Fruit fly (Drosophila melanogaster) whole organism, embryonic: ENCODE data around the gene CG32944.

Experiments
- Atf3 ChIP-seq: fragments of 200-800 bp; sonication (Bioruptor generic); optimal IDR thresholded peaks from 3 replicates; lab custom pipeline; 2016; ENCODE audit warnings: missing biosample characterization, missing genetic modification characterization
- CG11456 ChIP-seq: fragments of 200-800 bp; sonication (Bioruptor generic); IDR thresholded peaks from 3 replicates; pipeline ENCODE4 v1.3.6; 2022; ENCODE audit warnings: missing biosample characterization, missing genetic modification characterization
- CG12155 ChIP-seq: fragments of 200-800 bp; sonication (Bioruptor generic); optimal IDR thresholded peaks from 3 replicates; lab custom pipeline; 2016; ENCODE audit warnings: missing biosample characterization, missing genetic modification characterization
- CG13287 ChIP-seq: fragments of 200-800 bp; sonication (Bioruptor generic); IDR thresholded peaks from 2 replicates; pipeline ENCODE4 v1.3.6; 2022; ENCODE audit warnings: missing biosample characterization, missing genetic modification characterization; ENCODE audit not compliant: partially characterized antibody
- CG13894 ChIP-seq: fragments of 200-800 bp; sonication (Bioruptor generic); optimal IDR thresholded peaks from 3 replicates; lab custom pipeline; 2018; ENCODE audit warnings: missing biosample characterization, mild to moderate bottlenecking, missing genetic modification characterization, moderate library complexity
- CG14860 ChIP-seq: fragments of 200-800 bp; sonication (Bioruptor generic); IDR thresholded peaks from 3 replicates; pipeline ENCODE4 v1.3.6; 2022; ENCODE audit warnings: missing biosample characterization, missing genetic modification characterization; ENCODE audit not compliant: partially characterized antibody
- CG1603 ChIP-seq: fragments of 200-800 bp; sonication (Bioruptor generic); optimal IDR thresholded peaks from 2 replicates; lab custom pipeline; 2019; ENCODE audit warnings: missing biosample characterization, mild to moderate bottlenecking, missing genetic modification characterization, moderate library complexity
- CG17186 ChIP-seq: fragments of 200-800 bp; sonication (Bioruptor generic); optimal IDR thresholded peaks from 3 replicates; lab custom pipeline; 2017; ENCODE audit warnings: missing biosample characterization, missing genetic modification reagents, missing genetic modification characterization
- CG2199 ChIP-seq: fragments of 200-800 bp; sonication (Bioruptor generic); IDR thresholded peaks from 3 replicates; pipeline ENCODE4 v1.3.6; 2022; ENCODE audit warnings: missing biosample characterization, missing genetic modification characterization
- CG3065 ChIP-seq: fragments of 200-800 bp; sonication (Bioruptor generic); optimal IDR thresholded peaks from 2 replicates; lab custom pipeline; 2016; ENCODE audit warnings: missing biosample characterization, missing genetic modification characterization
- CG31365 ChIP-seq: fragments of 200-800 bp; sonication (Bioruptor generic); optimal IDR thresholded peaks from 2 replicates; lab custom pipeline; 2018; ENCODE audit warnings: missing biosample characterization, mild to moderate bottlenecking, missing genetic modification characterization
- CG3995 ChIP-seq: fragments of 200-800 bp; sonication (Bioruptor generic); optimal IDR thresholded peaks from 3 replicates; lab custom pipeline; 2016; ENCODE audit warnings: missing biosample characterization, missing genetic modification characterization
- CG4328 ChIP-seq: fragments of 200-800 bp; sonication (Bioruptor generic); optimal IDR thresholded peaks from 3 replicates; lab custom pipeline; 2017; ENCODE audit warnings: missing biosample characterization, missing genetic modification reagents, missing genetic modification characterization
- CG6272 ChIP-seq: fragments of 200-800 bp; sonication (Bioruptor generic); IDR thresholded peaks from 2 replicates; pipeline ENCODE4 v1.3.6; 2022; ENCODE audit warnings: missing biosample characterization, missing genetic modification characterization
- CG7357 ChIP-seq: fragments of 200-800 bp; sonication (Bioruptor generic); IDR thresholded peaks from 3 replicates; pipeline ENCODE4 v1.3.6; 2022; ENCODE audit warnings: missing biosample characterization, missing genetic modification characterization
- CG7839 ChIP-seq: fragments of 200-800 bp; sonication (Bioruptor generic); optimal IDR thresholded peaks from 3 replicates; lab custom pipeline; 2018; ENCODE audit warnings: missing biosample characterization, mild to moderate bottlenecking, missing genetic modification characterization, moderate library complexity
- D ChIP-seq, 2 experiments: fragments of 200-800 bp in 1 of 2; fragments of >200 bp in 1 of 2; sonication (Bioruptor generic) in 1 of 2; optimal IDR thresholded peaks; 2 replicates in 1 of 2; 3 replicates in 1 of 2; lab custom pipeline; 2017; ENCODE audit warnings: mild to moderate bottlenecking in 1 of 2, missing biosample characterization in 1 of 2, missing genetic modification characterization in 1 of 2, missing genetic modification reagents in 1 of 2
- Doc2 ChIP-seq: fragments of 200-800 bp; sonication (Bioruptor generic); IDR thresholded peaks from 2 replicates; pipeline ENCODE4 v1.3.6; 2022; ENCODE audit warnings: missing biosample characterization, missing genetic modification characterization
- Eip74EF ChIP-seq, 2 experiments: fragments of 200-800 bp in 1 of 2; fragments of >200 bp in 1 of 2; sonication (Bioruptor generic) in 1 of 2; optimal IDR thresholded peaks; 2 replicates each; lab custom pipeline; 2017 to 2019; ENCODE audit warnings: missing biosample characterization in 2 of 2, missing genetic modification characterization in 2 of 2, mild to moderate bottlenecking in 1 of 2, moderate library complexity in 1 of 2
- Ets97D ChIP-seq: fragments of 200-800 bp; sonication (Bioruptor generic); optimal IDR thresholded peaks from 3 replicates; lab custom pipeline; 2016; ENCODE audit warnings: missing biosample characterization, missing genetic modification characterization
- Gsc ChIP-seq: fragments of 200-800 bp; sonication (Bioruptor generic); IDR thresholded peaks from 2 replicates; pipeline ENCODE4 v1.3.6; 2022; ENCODE audit warnings: missing biosample characterization, missing genetic modification characterization
- Gug ChIP-seq: fragments of 200-800 bp; sonication (Bioruptor generic); IDR thresholded peaks from 4 replicates; pipeline ENCODE4 v1.3.6; 2022; ENCODE audit warnings: missing biosample characterization, missing genetic modification characterization
- Hand ChIP-seq: fragments of 200-800 bp; sonication (Bioruptor generic); optimal IDR thresholded peaks from 2 replicates; lab custom pipeline; 2017; ENCODE audit warnings: mild to moderate bottlenecking, missing biosample characterization, missing genetic modification reagents, missing genetic modification characterization
- Hr3 ChIP-seq: fragments of 200-800 bp; sonication (Bioruptor generic); optimal IDR thresholded peaks from 3 replicates; lab custom pipeline; 2016; ENCODE audit warnings: missing biosample characterization, missing genetic modification characterization
- MTF-1 ChIP-seq: fragments of 200-800 bp; sonication (Bioruptor generic); optimal IDR thresholded peaks from 2 replicates; lab custom pipeline; 2018; ENCODE audit warnings: missing biosample characterization, mild to moderate bottlenecking, missing genetic modification characterization, borderline replicate concordance
- Mad ChIP-seq: fragments of 200-800 bp; sonication (Bioruptor generic); optimal IDR thresholded peaks from 2 replicates; lab custom pipeline; 2016; ENCODE audit warnings: missing biosample characterization, missing genetic modification characterization
- Neu2 ChIP-seq: fragments of 200-800 bp; sonication (Bioruptor generic); optimal IDR thresholded peaks from 3 replicates; lab custom pipeline; 2016; ENCODE audit warnings: missing biosample characterization, missing genetic modification characterization, borderline replicate concordance
- Rfx ChIP-seq: fragments of 200-800 bp; sonication (Bioruptor generic); IDR thresholded peaks from 2 replicates; pipeline ENCODE4 v1.3.6; 2022; ENCODE audit warnings: missing biosample characterization, missing genetic modification characterization
- Scr ChIP-seq: fragments of 200-800 bp; sonication (Bioruptor generic); IDR thresholded peaks from 2 replicates; pipeline ENCODE4 v1.3.6; 2022; ENCODE audit warnings: missing biosample characterization, missing genetic modification characterization; ENCODE audit not compliant: partially characterized antibody
- amos ChIP-seq: fragments of 200-800 bp; sonication (Bioruptor generic); IDR thresholded peaks from 2 replicates; pipeline ENCODE4 v1.3.6; 2022; ENCODE audit warnings: missing biosample characterization, missing genetic modification characterization; ENCODE audit not compliant: partially characterized antibody
- aop ChIP-seq: fragments of 200-800 bp; sonication (Bioruptor generic); IDR thresholded peaks from 2 replicates; pipeline ENCODE4 v1.3.6; 2022; ENCODE audit warnings: missing biosample characterization, missing genetic modification characterization
- btn ChIP-seq: fragments of 200-800 bp; sonication (Bioruptor generic); optimal IDR thresholded peaks from 2 replicates; lab custom pipeline; 2016; ENCODE audit warnings: missing biosample characterization, missing genetic modification characterization
- dan ChIP-seq: fragments of 200-800 bp; sonication (Bioruptor generic); IDR thresholded peaks from 2 replicates; pipeline ENCODE4 v1.3.6; 2022; ENCODE audit warnings: missing biosample characterization, missing genetic modification characterization
- disco-r ChIP-seq: fragments of 200-800 bp; sonication (Bioruptor generic); optimal IDR thresholded peaks from 2 replicates; lab custom pipeline; 2016; ENCODE audit warnings: missing biosample characterization, missing genetic modification characterization
- dysf ChIP-seq: fragments of 200-800 bp; sonication (Bioruptor generic); IDR thresholded peaks from 3 replicates; pipeline ENCODE4 v1.3.6; 2022; ENCODE audit warnings: missing biosample characterization, missing genetic modification characterization
- emc ChIP-seq: fragments of 200-800 bp; sonication (Bioruptor generic); optimal IDR thresholded peaks from 2 replicates; lab custom pipeline; 2016; ENCODE audit warnings: missing biosample characterization, missing genetic modification characterization
- gfzf ChIP-seq: fragments of 200-800 bp; sonication (Bioruptor generic); optimal IDR thresholded peaks from 2 replicates; lab custom pipeline; 2016; ENCODE audit warnings: missing biosample characterization, mild to moderate bottlenecking, missing genetic modification characterization, moderate library complexity
- hbn ChIP-seq: fragments of 200-800 bp; sonication (Bioruptor generic); IDR thresholded peaks from 2 replicates; pipeline ENCODE4 v1.3.6; 2022; ENCODE audit warnings: missing biosample characterization, missing genetic modification characterization; ENCODE audit not compliant: partially characterized antibody
- hkb ChIP-seq, 2 experiments: fragments of 200-800 bp in 1 of 2; fragments of >200 bp in 1 of 2; sonication (Bioruptor generic) in 1 of 2; IDR thresholded peaks in 1 of 2; optimal IDR thresholded peaks in 1 of 2; 2 replicates each; pipeline versions ENCODE4 v1.3.6 to Lab custom; 2017 to 2022; ENCODE audit warnings: missing biosample characterization in 1 of 2, missing genetic modification characterization in 1 of 2
- jing ChIP-seq: fragments of 200-800 bp; sonication (Bioruptor generic); optimal IDR thresholded peaks from 2 replicates; lab custom pipeline; 2018; ENCODE audit warnings: missing biosample characterization, mild to moderate bottlenecking, missing genetic modification characterization
- kah ChIP-seq: fragments of 200-800 bp; sonication (Bioruptor generic); optimal IDR thresholded peaks from 2 replicates; lab custom pipeline; 2018; ENCODE audit warnings: missing biosample characterization, mild to moderate bottlenecking, missing genetic modification characterization
- nerfin-1 ChIP-seq: fragments of 200-800 bp; sonication (Bioruptor generic); optimal IDR thresholded peaks from 3 replicates; lab custom pipeline; 2019; ENCODE audit warnings: missing biosample characterization, mild to moderate bottlenecking, missing genetic modification characterization, moderate library complexity
- p53 ChIP-seq: fragments of 200-800 bp; sonication (Bioruptor generic); optimal IDR thresholded peaks from 2 replicates; lab custom pipeline; 2016; ENCODE audit warnings: missing biosample characterization, missing genetic modification characterization
- run ChIP-seq: fragments of 200-800 bp; sonication (Bioruptor generic); optimal IDR thresholded peaks from 3 replicates; lab custom pipeline; 2018; ENCODE audit warnings: missing biosample characterization, mild to moderate bottlenecking, missing genetic modification characterization
- schlank ChIP-seq: fragments of 200-800 bp; sonication (Bioruptor generic); optimal IDR thresholded peaks from 2 replicates; lab custom pipeline; 2018; ENCODE audit warnings: missing biosample characterization, mild to moderate bottlenecking, missing genetic modification characterization
- sim ChIP-seq: fragments of 200-800 bp; sonication (Bioruptor generic); IDR thresholded peaks from 2 replicates; pipeline ENCODE4 v1.3.6; 2022; ENCODE audit warnings: missing biosample characterization, missing genetic modification characterization
- ssp ChIP-seq: fragments of 200-800 bp; sonication (Bioruptor generic); IDR thresholded peaks from 2 replicates; pipeline ENCODE4 v1.3.6; 2022; ENCODE audit warnings: missing biosample characterization, missing genetic modification characterization
- zfh2 ChIP-seq: fragments of 200-800 bp; sonication (Bioruptor generic); optimal IDR thresholded peaks from 2 replicates; lab custom pipeline; 2016; ENCODE audit warnings: missing biosample characterization, missing genetic modification characterization

Gene CG32944

DNA sequence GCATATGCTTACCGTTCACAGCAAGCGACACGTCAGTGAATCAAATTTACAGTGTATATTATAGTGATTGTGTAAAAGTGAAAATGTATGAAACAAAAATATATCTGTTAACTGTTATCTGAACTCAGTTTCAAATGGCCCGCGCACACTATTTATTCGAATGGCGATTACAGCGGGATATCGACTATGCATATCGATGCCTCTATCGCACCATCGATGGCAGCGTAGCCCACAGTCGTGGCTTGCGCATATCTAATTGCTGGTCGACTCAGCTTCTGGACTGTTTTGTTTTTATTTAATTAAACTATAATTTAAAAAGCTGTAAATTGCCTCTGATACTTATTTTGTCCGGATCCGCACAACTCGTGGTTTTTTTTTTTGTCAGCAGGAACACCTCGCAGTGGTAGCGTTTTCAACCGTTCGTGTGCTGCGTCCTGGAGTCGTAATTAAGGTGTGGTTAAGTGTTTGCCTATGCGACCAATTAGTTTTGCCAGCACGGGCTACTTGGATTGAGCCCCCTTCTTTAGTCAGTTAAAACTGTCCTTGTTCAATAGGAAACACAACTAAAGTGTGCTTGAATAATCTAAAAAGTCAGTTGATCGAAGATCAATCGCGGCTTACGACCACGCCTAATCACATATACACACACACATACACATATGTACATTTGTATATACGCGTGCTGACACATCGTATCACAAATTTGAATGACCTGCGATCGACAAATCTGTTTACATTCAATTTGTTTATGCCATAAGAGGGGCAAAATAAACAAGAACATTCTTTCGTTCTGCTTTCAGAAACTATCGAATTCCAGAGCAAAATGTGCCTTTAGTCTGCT is 38.1 kb downstream of the CG32944 start, which contains the start of gene Cont (continued):
- peak; percentile 6 for TF ChIP-seq Mad
- no peak for TF ChIP-seq schlank (tag; lab: Kevin White, UChicago)
- TF ChIP-seq D (optimal IDR thresholded peaks at IDR 0.05; lab: Kevin White, UChicago): no peak
- no peak for TF ChIP-seq D (GFP tag; optimal IDR thresholded peaks at IDR 0.05; lab: Kevin White, UChicago)
- TF ChIP-seq jing (GFP tag; lab: Kevin White, UChicago): no peak
- no peak for TF ChIP-seq CG31365 (tag; lab: Kevin White, UChicago)
- peak; percentile 38 for TF ChIP-seq Ets97D
- no peak for TF ChIP-seq aop (GFP tag; lab: Robert Waterston, UW)
- no peak for TF ChIP-seq CG7839 (tag; lab: Kevin White, UChicago)
- no peak for TF ChIP-seq btn (GFP tag; lab: Kevin White, UChicago)
- no peak for TF ChIP-seq p53 (GFP tag; lab: Kevin White, UChicago)
- TF ChIP-seq kah (GFP tag; lab: Kevin White, UChicago): no peak
- peak; percentile 20 for TF ChIP-seq CG3065
- TF ChIP-seq CG17186 (GFP tag; lab: Kevin White, UChicago): peak; percentile 26
- no peak for TF ChIP-seq MTF-1
- peak; percentile 59 for TF ChIP-seq Rfx (GFP tag; lab: Robert Waterston, UW)
- no peak for TF ChIP-seq CG4328 (GFP tag; lab: Kevin White, UChicago)
- TF ChIP-seq sim (GFP tag; lab: Robert Waterston, UW): no peak
- no peak for TF ChIP-seq Hr3 (GFP tag; lab: Kevin White, UChicago)
- no peak for TF ChIP-seq ssp (GFP tag; lab: Robert Waterston, UW)
- TF ChIP-seq CG11456 (GFP tag; lab: Robert Waterston, UW): no peak
- peak; percentile 97 for TF ChIP-seq amos (GFP tag; lab: Robert Waterston, UW)
- TF ChIP-seq Scr (GFP tag; lab: Robert Waterston, UW): peak; percentile 91
- no peak for TF ChIP-seq nerfin-1 (tag; lab: Kevin White, UChicago)
- no peak for TF ChIP-seq Eip74EF (GFP tag; optimal IDR thresholded peaks at IDR 0.05; lab: Kevin White, UChicago)
- peak; percentile 9 for TF ChIP-seq gfzf
- TF ChIP-seq emc (GFP tag; lab: Kevin White, UChicago): no peak
- peak; percentile 94 for TF ChIP-seq CG13287 (GFP tag; lab: Robert Waterston, UW)
- TF ChIP-seq Doc2 (GFP tag; lab: Robert Waterston, UW): no peak
- TF ChIP-seq CG14860 (GFP tag; lab: Robert Waterston, UW): peak; percentile 93
- no peak for TF ChIP-seq dan (GFP tag; lab: Robert Waterston, UW)
- no peak for TF ChIP-seq Atf3
- TF ChIP-seq CG12155 (GFP tag; lab: Kevin White, UChicago): no peak
- TF ChIP-seq hbn (GFP tag; lab: Robert Waterston, UW): peak; percentile 94
- TF ChIP-seq CG7357 (GFP tag; lab: Robert Waterston, UW): no peak
- TF ChIP-seq CG1603 (tag; lab: Kevin White, UChicago): peak; percentile 68
- TF ChIP-seq hkb (optimal IDR thresholded peaks at IDR 0.05; lab: Kevin White, UChicago): no peak
- TF ChIP-seq hkb (GFP tag; IDR thresholded peaks at IDR 0.05; lab: Robert Waterston, UW): no peak
- no peak for TF ChIP-seq Hand (GFP tag; lab: Kevin White, UChicago)
- no peak for TF ChIP-seq Gsc (GFP tag; lab: Robert Waterston, UW)
- TF ChIP-seq dysf (GFP tag; lab: Robert Waterston, UW): no peak
- no peak for TF ChIP-seq zfh2
- TF ChIP-seq run (tag; lab: Kevin White, UChicago): no peak
- peak; percentile 20 for TF ChIP-seq Neu2 (GFP tag; lab: Kevin White, UChicago)
- no peak for TF ChIP-seq CG6272
- no peak for TF ChIP-seq disco-r
- TF ChIP-seq CG3995 (GFP tag; lab: Kevin White, UChicago): no peak
- peak; percentile 14 for TF ChIP-seq CG13894
- TF ChIP-seq CG2199 (GFP tag; lab: Robert Waterston, UW): 0 out of 3 replicates have a peak, but pooled peaks have one; percentile 67
- TF ChIP-seq Gug: peak; percentile 14; the same call in 1 of the 4 replicates
